Fruit fly (Drosophila melanogaster): ENCODE data around the gene CG15482.

The CG15482 gene

dm6 chr2L:13219281-13220092 is 7.9 kb upstream of the CG15482 start, which contains the start of the genes CG9426 and mRF1 (continued):
- TF ChIP-seq CG16863 (GFP tag; optimal IDR thresholded peaks at IDR 0.05) (no peak), BtbVII (GFP tag; optimal IDR thresholded peaks at IDR 0.05) (no peak), sim (GFP tag; IDR thresholded peaks at IDR 0.05) (no peak), ab (GFP tag; optimal IDR thresholded peaks at IDR 0.05) (no peak), HLH3B (GFP tag; IDR thresholded peaks at IDR 0.05) (no peak), gcm (GFP tag; optimal IDR thresholded peaks at IDR 0.05) (no peak), CG15514 (GFP tag; optimal IDR thresholded peaks at IDR 0.05) (peak; percentile 94), CG32767 (GFP tag; IDR thresholded peaks at IDR 0.05) (peak; percentile 44; the same call in 1 of the 2 replicates), Hmx (GFP tag; optimal IDR thresholded peaks at IDR 0.05) (no peak), h (optimal IDR thresholded peaks at IDR 0.05) (no peak), mld (GFP tag; IDR thresholded peaks at IDR 0.05; ENCODE audit: partially characterized antibody) (peak; percentile 95), CG8924 (tag; optimal IDR thresholded peaks at IDR 0.05) (peak; percentile 62), dimm (GFP tag; IDR thresholded peaks at IDR 0.05) (no peak), CG14860 (GFP tag; IDR thresholded peaks at IDR 0.05; ENCODE audit: partially characterized antibody) (peak; percentile 94), onecut (GFP tag; IDR thresholded peaks at IDR 0.05) (no peak), Scr (GFP tag; IDR thresholded peaks at IDR 0.05; ENCODE audit: partially characterized antibody) (peak; percentile 97), Lpt (GFP tag; optimal IDR thresholded peaks at IDR 0.05) (no peak), hkb (optimal IDR thresholded peaks at IDR 0.05) (no peak), hkb (GFP tag; IDR thresholded peaks at IDR 0.05) (no peak), Drgx (GFP tag; IDR thresholded peaks at IDR 0.05) (no peak), CTCF (GFP tag; optimal IDR thresholded peaks at IDR 0.05) (no peak), pho (GFP tag; optimal IDR thresholded peaks at IDR 0.05) (peak; percentile 30), crol (GFP tag; IDR thresholded peaks at IDR 0.05) (no peak), CG3281 (GFP tag; optimal IDR thresholded peaks at IDR 0.05) (peak; percentile 13), hb (GFP tag; IDR thresholded peaks at IDR 0.05; ENCODE audit: partially characterized antibody) (peak; percentile 94), TFAM (GFP tag; optimal IDR thresholded peaks at IDR 0.05) (no peak), CG13894 (tag; optimal IDR thresholded peaks at IDR 0.05) (peak; percentile 3), Elba2 (GFP tag; optimal IDR thresholded peaks at IDR 0.05) (peak; percentile 86), Hey (tag; optimal IDR thresholded peaks at IDR 0.05) (no peak), cas (GFP tag; IDR thresholded peaks at IDR 0.05) (no peak), ttk (GFP tag; IDR thresholded peaks at IDR 0.05) (no peak), CG15696 (tag; optimal IDR thresholded peaks at IDR 0.05) (no peak), CG31224 (GFP tag; IDR thresholded peaks at IDR 0.05) (no peak), CG12219 (GFP tag; optimal IDR thresholded peaks at IDR 0.05) (no peak), CG9797 (GFP tag; optimal IDR thresholded peaks at IDR 0.05) (peak; percentile 17), CG2120 (GFP tag; optimal IDR thresholded peaks at IDR 0.05) (peak; percentile 36), yki (optimal IDR thresholded peaks at IDR 0.05) (no peak), CG6175 (GFP tag; IDR thresholded peaks at IDR 0.05) (no peak), Tbp (GFP tag; optimal IDR thresholded peaks at IDR 0.05) (no peak), CG10209 (GFP tag; optimal IDR thresholded peaks at IDR 0.05) (no peak), CG2116 (GFP tag; optimal IDR thresholded peaks at IDR 0.05) (peak; percentile 92), CG31441 (GFP tag; IDR thresholded peaks at IDR 0.05) (peak; percentile 21; the same call in 1 of the 2 replicates), MBD-R2 (GFP tag; IDR thresholded peaks at IDR 0.05) (peak; percentile 83), CG10462 (GFP tag; optimal IDR thresholded peaks at IDR 0.05) (no peak), Asciz (GFP tag; optimal IDR thresholded peaks at IDR 0.05) (no peak), BEAF-32 (GFP tag; optimal IDR thresholded peaks at IDR 0.05) (peak; percentile 95), pum (GFP tag; optimal IDR thresholded peaks at IDR 0.05) (no peak), al (GFP tag; IDR thresholded peaks at IDR 0.05) (no peak), pzg (GFP tag; optimal IDR thresholded peaks at IDR 0.05) (peak; percentile 81), Gsc (GFP tag; IDR thresholded peaks at IDR 0.05) (no peak), ewg (GFP tag; optimal IDR thresholded peaks at IDR 0.05) (no peak), C15 (GFP tag; IDR thresholded peaks at IDR 0.05) (no peak)

Data from whole organism, embryonic.